Fruit fly (Drosophila melanogaster): ENCODE data around the gene Spn100A.

- TF ChIP-seq psq (optimal IDR thresholded peaks at IDR 0.05) (no peak), CG8478 (optimal IDR thresholded peaks at IDR 0.05) (no peak)
Observed at dm6 chr3R:30690251-30690650, at the start of gene Spn100A.

Measured in whole organism.